Fruit fly (Drosophila melanogaster): ENCODE data around the gene Xport-A.

The Xport-A gene

dm6 chr3R:19909541-19910182 is 5.5 kb downstream of the Xport-A start:
- TF ChIP-seq noc (tag; optimal IDR thresholded peaks at IDR 0.05), result no peak

dm6 chr3R:19908863-19909343 is 6.3 kb downstream of the Xport-A start:
- TF ChIP-seq noc (tag; optimal IDR thresholded peaks at IDR 0.05), result peak; percentile 69

- TF ChIP-seq noc (tag; optimal IDR thresholded peaks at IDR 0.05), result peak; percentile 92
Observed at dm6 chr3R:19905932-19906439, 9.2 kb downstream of the Xport-A start.

dm6 chr3R:19904865-19905373 is 10.3 kb downstream of the Xport-A start, which contains the start of the genes Surf6 and RhoGAP92B:
TSS of gene Surf6 (minus strand) at chr3R:19904868.
TSS of gene RhoGAP92B (plus strand) at chr3R:19905164.
- peak; percentile 75 for TF ChIP-seq noc (tag; optimal IDR thresholded peaks at IDR 0.05)

- TF ChIP-seq noc (tag; optimal IDR thresholded peaks at IDR 0.05), result peak; percentile 2
Observed at dm6 chr3R:19902926-19903739, 12.1 kb downstream of the Xport-A start, which contains the start of gene ClpX. TSS of gene ClpX (minus strand) at chr3R:19903689.

dm6 chr3R:19902328-19902727 is 12.9 kb downstream of the Xport-A start:
- TF ChIP-seq noc (tag; optimal IDR thresholded peaks at IDR 0.05), result peak; percentile 14

DNA sequence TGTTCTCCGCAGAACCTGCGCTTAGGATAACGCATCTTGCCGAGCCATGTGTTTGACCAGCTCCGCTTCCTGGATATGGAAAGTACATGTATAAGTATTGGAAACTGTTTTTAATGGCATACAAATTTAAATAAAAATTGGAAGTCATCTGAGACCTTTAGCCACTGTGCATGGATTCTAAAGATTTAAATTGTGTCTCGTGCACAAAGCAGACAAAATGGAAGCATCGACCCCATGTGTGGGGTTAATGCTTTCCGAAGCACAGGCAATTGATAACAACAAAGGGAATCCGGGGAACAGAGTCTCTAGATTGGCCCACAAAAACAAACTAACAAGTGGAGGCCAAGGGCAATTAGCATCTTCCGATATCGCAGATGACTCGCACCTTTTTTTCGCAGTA is 13.5 kb downstream of the Xport-A start:
- no peak for TF ChIP-seq noc (tag; optimal IDR thresholded peaks at IDR 0.05)

dm6 chr3R:19895305-19895704 is 19.9 kb downstream of the Xport-A start:
- TF ChIP-seq noc (tag; optimal IDR thresholded peaks at IDR 0.05), result no peak

dm6 chr3R:19892046-19892445 is 23.2 kb downstream of the Xport-A start:
- peak; percentile 53 for TF ChIP-seq noc (tag; optimal IDR thresholded peaks at IDR 0.05)

- TF ChIP-seq noc (tag; optimal IDR thresholded peaks at IDR 0.05), result no peak
Observed at dm6 chr3R:19891363-19891762, 23.8 kb downstream of the Xport-A start.

DNA sequence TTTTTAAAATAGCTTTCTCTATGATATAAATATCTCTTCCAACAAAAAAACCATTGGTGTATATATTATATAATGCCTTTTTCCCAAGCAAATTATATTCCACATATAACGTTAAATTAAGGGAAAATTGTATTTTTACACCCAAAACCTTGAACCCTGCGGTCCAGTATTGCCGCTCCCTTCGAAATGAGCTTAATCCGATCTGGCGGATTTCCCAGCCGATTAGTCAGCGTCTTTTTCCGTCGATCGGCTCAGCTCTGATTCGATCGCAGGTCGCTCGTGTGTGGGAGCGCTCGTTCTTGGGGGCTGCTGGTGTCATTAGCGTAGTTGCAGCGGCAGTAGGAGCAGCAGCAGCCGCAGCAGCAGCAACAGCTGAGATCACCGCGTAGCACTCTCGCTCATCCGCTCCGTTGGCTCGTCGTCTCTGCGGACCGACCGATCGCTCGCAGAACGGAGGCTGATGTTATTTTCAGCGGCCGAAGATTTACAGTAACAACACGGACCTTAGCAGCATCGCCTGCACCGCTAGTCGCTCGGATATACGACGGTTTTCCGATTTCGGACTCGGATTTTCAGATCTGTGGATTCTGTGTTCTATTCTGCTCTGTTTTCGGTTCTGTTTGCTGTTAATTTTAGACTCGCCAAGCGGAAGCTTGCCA is 24.7 kb downstream of the Xport-A start, which contains the start of gene CG4733:
TSS of gene CG4733 (plus strand) at position 350 of the 659 bp plus-strand sequence.
- TF ChIP-seq noc (tag; optimal IDR thresholded peaks at IDR 0.05), result no peak

- peak; percentile 92 for TF ChIP-seq noc (tag; optimal IDR thresholded peaks at IDR 0.05)
Observed at dm6 chr3R:19889603-19890187, 25.5 kb downstream of the Xport-A start.

- TF ChIP-seq noc (tag; optimal IDR thresholded peaks at IDR 0.05), result no peak
Observed at dm6 chr3R:19888156-19888784, 26.9 kb downstream of the Xport-A start, which contains the start of gene ninaE. TSS of gene ninaE (minus strand) at chr3R:19888206.

dm6 chr3R:19880431-19880939 is 34.7 kb downstream of the Xport-A start:
- peak; percentile 88 for TF ChIP-seq noc (tag; optimal IDR thresholded peaks at IDR 0.05)

Data from whole organism, larva.